Worm (Caenorhabditis elegans): ENCODE data around the gene D2007.1.
A peak's percentile ranks its signal among the peaks of the same experiment; 100 is the strongest.

ce11 chrIII:8124323-8124722, 30.9 kb upstream of the D2007.1 start:
- TF ChIP-seq pag-3 (tag; optimal IDR thresholded peaks at IDR 0.05; ENCODE audit: borderline replicate concordance) (no peak), pha-4 (tag; optimal IDR thresholded peaks at IDR 0.05) (no peak), dve-1 (tag; optimal IDR thresholded peaks at IDR 0.05) (no peak), fkh-10 (GFP tag; optimal IDR thresholded peaks at IDR 0.05) (no peak), sox-2 (GFP tag; IDR thresholded peaks at IDR 0.05) (peak; percentile 7; the same call in 1 of the 2 replicates), che-1 (tag; optimal IDR thresholded peaks at IDR 0.05) (no peak), elt-2 (tag; optimal IDR thresholded peaks at IDR 0.05) (no peak)

All from whole organism, late embryonic.